Fruit fly (Drosophila melanogaster) S2 (cell line): ENCODE results near the gene kel.

Source experiments
- CG8478 ChIP-seq: fragments of >200 bp; optimal IDR thresholded peaks from 2 replicates; lab custom pipeline; 2018
- CTCF ChIP-seq, 2 experiments: fragments of >200 bp; optimal IDR thresholded peaks; 2 replicates each; lab custom pipeline; 2018

dm6 chr2L:18141471-18142345, 3.8 kb upstream of the kel start:
- no peak for TF ChIP-seq CTCF (optimal IDR thresholded peaks at IDR 0.05; lab: Kevin White, UChicago)
- TF ChIP-seq CG8478: no peak
